Worm (Caenorhabditis elegans): ENCODE data around the gene F26F12.2.

F26F12.2 gene

ce11 chrV:5852084-5852483 lies 13.7 kb upstream of the F26F12.2 start:
- TF ChIP-seq lin-35 (GFP tag; optimal IDR thresholded peaks at IDR 0.05) (peak in 1 of 3 experiments; percentile 31), ztf-26 (tag; optimal IDR thresholded peaks at IDR 0.05) (no peak)

ce11 chrV:5851631-5852030 lies 13.2 kb upstream of the F26F12.2 start:
- TF ChIP-seq F39B2.1 (GFP tag; IDR thresholded peaks at IDR 0.05), result no peak
- no peak for TF ChIP-seq rec-8 (tag; optimal IDR thresholded peaks at IDR 0.05)
- TF ChIP-seq K12H6.12 (tag; optimal IDR thresholded peaks at IDR 0.05), result peak; percentile 7
- no peak for TF ChIP-seq rpc-1 (optimal IDR thresholded peaks at IDR 0.05)
- TF ChIP-seq rpc-1 (tag; optimal IDR thresholded peaks at IDR 0.05), result no peak
- no peak for TF ChIP-seq bed-2 (GFP tag; IDR thresholded peaks at IDR 0.05)

DNA sequence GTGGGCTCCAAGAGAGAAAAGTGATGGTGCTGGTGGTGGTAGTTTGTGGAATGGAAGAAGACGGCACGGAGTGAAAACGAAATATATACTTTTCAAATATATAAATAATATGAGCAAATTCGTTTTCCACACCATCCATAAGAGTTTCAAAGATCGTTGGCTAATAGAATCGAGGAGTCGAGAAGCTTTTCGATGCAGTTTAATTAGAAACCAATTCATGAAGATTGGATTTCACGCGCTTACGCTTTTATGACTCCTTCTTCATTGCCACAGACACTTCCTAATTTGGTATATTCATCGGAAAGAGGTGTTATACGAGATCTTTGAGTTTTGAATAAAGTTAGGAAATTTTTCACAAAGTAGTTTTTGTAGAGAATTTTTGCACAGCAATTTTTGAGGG lies 12.3 kb upstream of the F26F12.2 start:
- TF ChIP-seq somi-1 (GFP tag; optimal IDR thresholded peaks at IDR 0.05) (no peak), Y53F4B.3 (GFP tag; IDR thresholded peaks at IDR 0.05) (no peak), ztf-26 (tag; optimal IDR thresholded peaks at IDR 0.05) (no peak), T07F8.4 (tag; optimal IDR thresholded peaks at IDR 0.05) (no peak), K11D2.4 (GFP tag; IDR thresholded peaks at IDR 0.05) (no peak), ztf-22 (GFP tag; optimal IDR thresholded peaks at IDR 0.05) (no peak), atf-7 (tag; optimal IDR thresholded peaks at IDR 0.05) (no peak), ama-1 (optimal IDR thresholded peaks at IDR 0.05) (no peak), ama-1 (GFP tag; optimal IDR thresholded peaks at IDR 0.05) (no peak)

DNA sequence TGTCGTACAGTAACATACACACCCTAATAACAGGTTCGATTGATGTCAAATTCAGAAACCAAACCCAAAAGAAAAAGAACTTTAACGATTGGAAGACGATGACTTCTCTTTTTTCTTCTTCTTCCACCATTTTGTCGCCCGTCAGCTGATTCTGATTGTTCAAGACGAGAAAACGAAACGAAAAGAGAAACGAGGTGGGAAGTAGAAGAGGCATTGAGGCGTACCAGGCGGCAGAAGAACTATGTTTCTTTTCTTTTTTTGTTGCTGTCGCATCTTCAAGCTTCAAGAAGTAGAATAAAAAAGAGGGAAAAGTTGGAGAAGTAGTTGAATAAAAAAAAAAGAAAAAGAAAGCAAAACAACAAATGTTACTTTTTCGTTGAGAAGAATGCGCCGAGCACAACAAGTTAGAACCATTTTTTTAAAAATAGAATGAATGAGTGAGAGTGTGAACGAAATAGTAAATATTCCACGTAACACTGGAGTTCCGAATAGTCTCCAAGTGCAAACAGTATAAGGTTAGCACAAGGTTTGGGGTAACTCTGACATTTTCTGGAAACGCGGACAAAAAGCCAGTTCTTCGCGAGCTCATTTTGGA lies 9.7 kb upstream of the F26F12.2 start:
- TF ChIP-seq K11D2.4 (GFP tag; IDR thresholded peaks at IDR 0.05) (0 out of 2 replicates have a peak, but pooled peaks have one; percentile 34), cebp-1 (GFP tag; IDR thresholded peaks at IDR 0.05) (no peak), cebp-1 (tag; optimal IDR thresholded peaks at IDR 0.05) (peak; percentile 14), ztf-28 (GFP tag; IDR thresholded peaks at IDR 0.05) (no peak), lin-40 (tag; optimal IDR thresholded peaks at IDR 0.05) (peak; percentile 35)

DNA sequence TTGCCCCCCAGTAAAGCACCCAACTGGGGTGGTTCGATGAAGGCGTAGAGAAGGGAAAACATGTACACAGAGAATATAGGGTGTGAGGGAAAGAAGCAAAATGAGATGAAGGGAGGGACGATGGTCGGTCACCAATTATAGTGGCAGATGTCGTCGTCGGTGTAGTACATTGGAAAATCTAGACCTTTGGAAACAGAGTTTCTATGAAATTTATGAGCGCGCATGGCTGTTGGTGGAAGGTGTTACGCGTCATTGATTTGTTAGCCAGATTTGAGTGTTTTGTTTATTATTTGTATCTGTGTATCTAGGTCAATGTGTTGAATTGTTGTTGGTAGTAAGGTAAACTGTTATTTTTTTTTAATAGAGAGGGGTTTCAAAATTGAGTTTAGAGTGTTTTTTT lies 8.3 kb upstream of the F26F12.2 start:
- TF ChIP-seq hmg-1.2 (GFP tag; IDR thresholded peaks at IDR 0.05) (peak; percentile 19; the same call in 1 of the 2 replicates), egl-44 (GFP tag; IDR thresholded peaks at IDR 0.05) (no peak), bed-2 (GFP tag; IDR thresholded peaks at IDR 0.05) (no peak), dox-1 (GFP tag; IDR thresholded peaks at IDR 0.05) (0 out of 2 replicates have a peak, but pooled peaks have one; percentile 29)

DNA sequence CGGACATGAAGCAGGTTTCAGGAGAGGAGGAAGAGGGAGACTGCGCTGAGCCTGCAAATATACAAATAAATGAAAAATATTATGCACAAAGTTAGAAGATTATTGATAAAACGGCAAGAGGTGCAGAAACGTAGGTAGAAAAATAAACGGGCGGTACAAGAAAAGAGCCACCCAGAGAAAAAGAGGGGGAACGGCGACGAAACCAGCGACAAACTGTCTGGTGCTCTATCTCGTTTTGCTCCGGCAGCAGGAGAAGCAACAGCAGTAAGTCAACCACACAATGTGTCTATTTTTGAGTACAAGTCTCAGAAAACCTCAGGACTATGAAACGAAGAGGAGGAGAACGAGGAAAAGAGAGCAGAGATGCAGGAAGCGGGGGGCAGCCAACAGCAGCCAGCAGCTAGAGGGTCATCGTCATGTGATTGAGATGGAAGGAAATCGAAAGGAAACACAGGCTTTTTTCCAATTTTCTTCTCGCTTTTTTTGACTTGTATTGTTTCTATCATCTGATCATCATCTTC lies 7.3 kb upstream of the F26F12.2 start, which contains the start of gene F26F12.3:
Gene F26F12.3, minus strand, starts transcription at position 51 of the 521 bp plus-strand sequence.
- peak; percentile 64 for TF ChIP-seq lin-40 (tag; optimal IDR thresholded peaks at IDR 0.05)
- TF ChIP-seq ceh-27 (GFP tag; optimal IDR thresholded peaks at IDR 0.05), result peak; percentile 46
- no peak for TF ChIP-seq nhr-120 (GFP tag; IDR thresholded peaks at IDR 0.05)
- peak; percentile 48 for TF ChIP-seq nhr-90 (tag; optimal IDR thresholded peaks at IDR 0.05)
- TF ChIP-seq hlh-26 (GFP tag; conservative IDR thresholded peaks at IDR 0.05), result no peak
- no peak for TF ChIP-seq cebp-2 (GFP tag; IDR thresholded peaks at IDR 0.05)
- no peak for TF ChIP-seq mes-4 (tag; optimal IDR thresholded peaks at IDR 0.05)
- TF ChIP-seq zfh-2 (GFP tag; conservative IDR thresholded peaks at IDR 0.05), result peak; percentile 93
- TF ChIP-seq snpc-3.4 (tag; optimal IDR thresholded peaks at IDR 0.05), result no peak
- no peak for TF ChIP-seq nfya-2 (GFP tag; IDR thresholded peaks at IDR 0.05)
- TF ChIP-seq K12H6.12 (tag; optimal IDR thresholded peaks at IDR 0.05), result peak; percentile 74
- peak; percentile 34 for TF ChIP-seq snpc-4 (GFP tag; optimal IDR thresholded peaks at IDR 0.05)
- TF ChIP-seq snpc-4 (tag; optimal IDR thresholded peaks at IDR 0.05), result peak; percentile 8 to 36 (median 18)
- no peak for TF ChIP-seq cebp-1 (GFP tag; IDR thresholded peaks at IDR 0.05)
- TF ChIP-seq cebp-1 (tag; optimal IDR thresholded peaks at IDR 0.05), result peak; percentile 84
- TF ChIP-seq lsy-27 (tag; optimal IDR thresholded peaks at IDR 0.05; ENCODE audit: borderline replicate concordance, insufficient read depth), result no peak
- TF ChIP-seq chd-7 (tag; optimal IDR thresholded peaks at IDR 0.05), result peak; percentile 75
- TF ChIP-seq hmg-1.2 (GFP tag; IDR thresholded peaks at IDR 0.05), result peak; percentile 38; the same call in 1 of the 2 replicates
- TF ChIP-seq sea-2 (GFP tag; IDR thresholded peaks at IDR 0.05), result 0 out of 2 replicates have a peak, but pooled peaks have one; percentile 40
- TF ChIP-seq pha-4 (tag; optimal IDR thresholded peaks at IDR 0.05), result no peak
- TF ChIP-seq somi-1 (GFP tag; optimal IDR thresholded peaks at IDR 0.05), result peak; percentile 32
- TF ChIP-seq let-607 (tag; optimal IDR thresholded peaks at IDR 0.05), result peak in 1 of 2 experiments; percentile 13
